ENCODE assay signal across 2 worm cellular contexts in genomic region chrIV:3840480-3840879, ce11.
TF ChIP-seq lines count a peak whose summit lies in the region.

No protein-coding gene starts in this region.

TF ChIP-seq in whole organism, late embryonic, 69 proteins besides CTCF, POLR2A, EP300 and RAD21:
- TF ChIP-seq unc-42 (tag; optimal IDR thresholded peaks at IDR 0.05; lab: Kevin White, UChicago), result peak; percentile 71
- no peak for TF ChIP-seq odd-2 (tag; optimal IDR thresholded peaks at IDR 0.05; lab: Kevin White, UChicago)

TF ChIP-seq in whole organism, mixed stage, embryonic, 35 proteins besides CTCF, POLR2A, EP300 and RAD21:
- TF ChIP-seq sptf-1 (tag; optimal IDR thresholded peaks at IDR 0.05; lab: Kevin White, UChicago) (no peak), lsy-2 (tag; optimal IDR thresholded peaks at IDR 0.05; lab: Kevin White, UChicago) (no peak), ces-1 (GFP tag; optimal IDR thresholded peaks at IDR 0.05; lab: Kevin White, UChicago) (peak; percentile 90), mls-2 (tag; optimal IDR thresholded peaks at IDR 0.05; lab: Kevin White, UChicago) (no peak), nhr-2 (tag; optimal IDR thresholded peaks at IDR 0.05; lab: Kevin White, UChicago) (peak; percentile 22)
